Fruit fly (Drosophila melanogaster): ENCODE results near the gene Slimp.

- no peak for TF ChIP-seq pan (optimal IDR thresholded peaks at IDR 0.05)
- no peak for TF ChIP-seq Myc (optimal IDR thresholded peaks at IDR 0.05)
- TF ChIP-seq psq (GFP tag; optimal IDR thresholded peaks at IDR 0.05): no peak
- no peak for TF ChIP-seq fru (GFP tag; optimal IDR thresholded peaks at IDR 0.05)
- no peak for TF ChIP-seq usp (GFP tag; optimal IDR thresholded peaks at IDR 0.05)
- TF ChIP-seq CG9705 (GFP tag; optimal IDR thresholded peaks at IDR 0.05): no peak
- TF ChIP-seq Hr78 (GFP tag; optimal IDR thresholded peaks at IDR 0.05): no peak
- TF ChIP-seq CrebA (GFP tag; optimal IDR thresholded peaks at IDR 0.05; ENCODE audit: borderline replicate concordance): no peak
Measured at dm6 chr3R:24143779-24144178, 5.0 kb downstream of the Slimp start.

All from whole organism, wandering third instar larva.